Worm (Caenorhabditis elegans) whole organism, L4/young adult: ENCODE results near the gene ZK1320.5.

Source experiments
- dao-5 ChIP-seq: sonication (generic microtip); optimal IDR thresholded peaks from 2 replicates; lab custom pipeline; 2016; ENCODE audit warnings: missing genotype, missing genetic modification characterization, moderate library complexity, missing compliant biosample characterization
- him-1 ChIP-seq: sonication (generic microtip); optimal IDR thresholded peaks from 2 replicates; lab custom pipeline; 2016; ENCODE audit warnings: missing genotype, missing genetic modification reagents, missing genetic modification characterization, missing compliant biosample characterization

DNA sequence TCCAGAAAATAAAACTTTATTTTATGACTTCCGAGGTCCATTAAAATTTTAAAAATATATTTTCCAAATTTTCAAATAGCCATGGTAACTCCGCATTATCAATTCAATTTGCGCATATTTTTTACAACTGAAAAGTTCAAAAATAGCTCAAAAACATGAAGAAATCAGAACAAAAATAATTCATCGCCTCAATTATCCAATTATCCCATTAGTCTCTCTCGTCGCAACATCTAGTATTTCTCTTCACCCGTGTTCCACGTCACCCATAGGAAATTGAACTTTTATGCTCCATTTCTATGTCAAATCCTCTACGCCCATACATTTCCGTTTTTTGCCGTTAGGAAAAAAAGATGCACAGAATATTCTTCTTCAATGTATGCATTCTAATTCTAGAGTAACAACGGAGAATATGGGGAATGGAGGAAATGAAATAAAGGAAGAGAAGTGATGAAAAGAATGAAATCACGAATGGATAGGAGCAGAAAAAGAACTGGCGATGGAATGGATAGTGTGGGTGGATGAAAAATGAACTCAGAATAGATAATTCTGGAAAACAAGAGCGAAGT lies 24.7 kb upstream of the ZK1320.5 start:
- TF ChIP-seq him-1 (tag; lab: Kevin White, UChicago) (no peak), dao-5 (tag; lab: Kevin White, UChicago) (no peak)
